Worm (Caenorhabditis elegans) whole organism, mixed stage, embryonic: ENCODE measurements around the gene arrd-17.

Experiments used
- ceh-83 ChIP-seq: fragments of 200-800 bp; sonication (Bioruptor generic); optimal IDR thresholded peaks from 2 replicates; lab custom pipeline; 2018; ENCODE audit warnings: mild to moderate bottlenecking, missing genetic modification characterization, missing compliant biosample characterization
- elt-1 ChIP-seq: sonication (generic microtip); optimal IDR thresholded peaks from 2 replicates; lab custom pipeline; 2017; ENCODE audit warnings: missing genetic modification characterization, mild to moderate bottlenecking, missing compliant biosample characterization, antibody characterized with exemption, moderate library complexity, borderline replicate concordance; ENCODE audit not compliant: insufficient read depth
- lin-13 ChIP-seq: fragments of 150-350 bp; optimal IDR thresholded peaks from 2 replicates; lab custom pipeline; 2014; ENCODE audit warnings: missing biosample characterization, missing genetic modification characterization
- lin-32 ChIP-seq: fragments of 200-800 bp; sonication (Bioruptor generic); optimal IDR thresholded peaks from 2 replicates; lab custom pipeline; 2018; ENCODE audit warnings: mild to moderate bottlenecking, missing genetic modification characterization, missing compliant biosample characterization
- unc-39 ChIP-seq: fragments of 150-350 bp; optimal IDR thresholded peaks from 2 replicates; lab custom pipeline; 2014; ENCODE audit warnings: missing biosample characterization, missing genetic modification characterization
- ztf-11 ChIP-seq: fragments of 150-350 bp; optimal IDR thresholded peaks from 2 replicates; lab custom pipeline; 2014; ENCODE audit warnings: missing biosample characterization, missing genetic modification characterization

ce11 chrIII:13667739-13668138 lies 37.1 kb upstream of the arrd-17 start, which contains the start of gene flp-15:
- no peak for TF ChIP-seq lin-13 (tag; lab: Kevin White, UChicago)
- no peak for TF ChIP-seq ztf-11 (tag; lab: Kevin White, UChicago)
- TF ChIP-seq unc-39 (tag; lab: Kevin White, UChicago) = no peak
- no peak for TF ChIP-seq ceh-83 (GFP tag; lab: Kevin White, UChicago)
- no peak for TF ChIP-seq lin-32
- TF ChIP-seq elt-1 = no peak
